Worm (Caenorhabditis elegans) whole organism, L2 larva: ENCODE results near the gene F41H10.3.

Experiments
- R02D3.7 ChIP-seq: fragments of 150-350 bp; optimal IDR thresholded peaks from 2 replicates; lab custom pipeline; 2014; ENCODE audit warnings: missing biosample characterization, missing genetic modification characterization
- ZK546.5 ChIP-seq: sonication (generic microtip); optimal IDR thresholded peaks from 2 replicates; lab custom pipeline; 2017; ENCODE audit warnings: missing biosample characterization, missing genetic modification characterization
- ceh-82 ChIP-seq: fragments of 150-350 bp; optimal IDR thresholded peaks from 2 replicates; lab custom pipeline; 2014; ENCODE audit warnings: missing biosample characterization, missing genetic modification characterization
- lsy-2 ChIP-seq, 2 experiments: fragments of 150-350 bp in 1 of 2; sonication (generic microtip) in 1 of 2; optimal IDR thresholded peaks; 2 replicates each; lab custom pipeline; 2014 to 2017; ENCODE audit warnings: missing biosample characterization in 2 of 2, missing genetic modification characterization in 2 of 2
- nhr-11 ChIP-seq: fragments of 150-350 bp; optimal IDR thresholded peaks from 2 replicates; lab custom pipeline; 2014; ENCODE audit warnings: missing biosample characterization, missing genetic modification characterization
- nhr-237 ChIP-seq: fragments of 150-350 bp; optimal IDR thresholded peaks from 2 replicates; lab custom pipeline; 2014; ENCODE audit warnings: missing biosample characterization, missing genetic modification characterization
- nhr-25 ChIP-seq: fragments of 150-350 bp; sonication (generic microtip); optimal IDR thresholded peaks from 3 replicates; lab custom pipeline; 2014; ENCODE audit warnings: missing biosample characterization, missing genetic modification characterization
- snpc-4 ChIP-seq: fragments of 150-350 bp; optimal IDR thresholded peaks from 2 replicates; lab custom pipeline; 2014; ENCODE audit warnings: missing biosample characterization, missing genetic modification characterization
- unc-55 ChIP-seq: fragments of 150-350 bp; sonication (generic microtip); optimal IDR thresholded peaks from 3 replicates; lab custom pipeline; 2014; ENCODE audit warnings: missing biosample characterization, missing genetic modification reagents, missing genetic modification characterization
- zag-1 ChIP-seq: fragments of 150-350 bp; optimal IDR thresholded peaks from 2 replicates; lab custom pipeline; 2014; ENCODE audit warnings: missing biosample characterization, missing genetic modification characterization

- TF ChIP-seq unc-55 (no peak), R02D3.7 (tag; lab: Kevin White, UChicago) (no peak), nhr-11 (no peak), ZK546.5 (tag; lab: Kevin White, UChicago) (no peak), lsy-2 (tag; optimal IDR thresholded peaks at IDR 0.05; lab: Kevin White, UChicago) (no peak), ceh-82 (tag; lab: Kevin White, UChicago) (no peak), nhr-237 (tag; lab: Kevin White, UChicago) (no peak), snpc-4 (tag; lab: Kevin White, UChicago) (no peak), zag-1 (tag; lab: Kevin White, UChicago) (no peak), nhr-25 (no peak)
These were observed 4.7 kb downstream of the F41H10.3 start for ce11 chrIV:5374321-5374720.
